Worm (Caenorhabditis elegans) whole organism, L3 larva: ENCODE measurements around the gene cest-2.3.
A peak's percentile ranks its signal among the peaks of the same experiment; 100 is the strongest.
"Not testable (repeated sequence)": the region's sequence is repeated elsewhere in the genome, so short reads cannot be mapped to it uniquely, and the experiment has no call there.

Experiments
- ZK546.5 ChIP-seq: sonication (generic microtip); optimal IDR thresholded peaks from 2 replicates; lab custom pipeline; 2017; ENCODE audit warnings: missing biosample characterization, missing genetic modification characterization
- aly-2 ChIP-seq: fragments of 150-350 bp; optimal IDR thresholded peaks from 2 replicates; lab custom pipeline; 2014; ENCODE audit warnings: missing biosample characterization, missing genetic modification characterization
- ama-1 ChIP-seq: fragments of 150-350 bp; optimal IDR thresholded peaks from 2 replicates; lab custom pipeline; 2018
- ceh-16 ChIP-seq: sonication (generic microtip); optimal IDR thresholded peaks from 2 replicates; lab custom pipeline; 2017; ENCODE audit warnings: missing biosample characterization, missing genetic modification characterization
- ceh-28 ChIP-seq: fragments of 150-350 bp; optimal IDR thresholded peaks from 2 replicates; lab custom pipeline; 2014; ENCODE audit warnings: missing biosample characterization, missing genetic modification reagents, missing genetic modification characterization
- ceh-82 ChIP-seq: fragments of 150-350 bp; optimal IDR thresholded peaks from 2 replicates; lab custom pipeline; 2014; ENCODE audit warnings: missing biosample characterization, missing genetic modification characterization
- daf-12 ChIP-seq: fragments of 150-350 bp; optimal IDR thresholded peaks from 2 replicates; lab custom pipeline; 2014; ENCODE audit warnings: missing biosample characterization, missing genetic modification reagents, missing genetic modification characterization
- egl-27 ChIP-seq: sonication (generic microtip); optimal IDR thresholded peaks from 4 replicates; lab custom pipeline; 2017; ENCODE audit warnings: missing biosample characterization, missing genetic modification reagents, missing genetic modification characterization
- egl-5 ChIP-seq: fragments of 150-350 bp; optimal IDR thresholded peaks from 2 replicates; lab custom pipeline; 2017; ENCODE audit warnings: missing biosample characterization, missing genetic modification reagents, missing genetic modification characterization, inconsistent platforms
- elt-1 ChIP-seq: fragments of 150-350 bp; optimal IDR thresholded peaks from 2 replicates; lab custom pipeline; 2014; ENCODE audit warnings: missing biosample characterization, missing genetic modification characterization
- elt-2 ChIP-seq: sonication (generic microtip); optimal IDR thresholded peaks from 2 replicates; lab custom pipeline; 2016; ENCODE audit warnings: missing genetic modification reagents, mild to moderate bottlenecking, missing genetic modification characterization, missing compliant biosample characterization
- elt-3 ChIP-seq, 3 experiments: fragments of 150-350 bp in 1 of 3; sonication (generic microtip) in 2 of 3; optimal IDR thresholded peaks; 2 replicates in 2 of 3; 4 replicates in 1 of 3; lab custom pipeline; 2014 to 2017; ENCODE audit warnings: missing biosample characterization in 3 of 3, missing genetic modification characterization in 3 of 3
- eor-1 ChIP-seq, 2 experiments: fragments of 150-350 bp; optimal IDR thresholded peaks; 2 replicates each; lab custom pipeline; 2014 to 2018; ENCODE audit warnings: missing biosample characterization in 2 of 2, missing genetic modification characterization in 2 of 2
- fkh-10 ChIP-seq: sonication (generic microtip); optimal IDR thresholded peaks from 2 replicates; lab custom pipeline; 2017; ENCODE audit warnings: missing biosample characterization, missing genetic modification reagents, missing genetic modification characterization
- fkh-2 ChIP-seq: fragments of 150-350 bp; optimal IDR thresholded peaks from 2 replicates; lab custom pipeline; 2014; ENCODE audit warnings: missing biosample characterization, missing genetic modification reagents, missing genetic modification characterization
- fos-1 ChIP-seq: fragments of 150-350 bp; optimal IDR thresholded peaks from 2 replicates; lab custom pipeline; 2014; ENCODE audit warnings: missing biosample characterization, missing genetic modification characterization
- hmg-11 ChIP-seq: sonication (generic microtip); optimal IDR thresholded peaks from 2 replicates; lab custom pipeline; 2016; ENCODE audit warnings: missing genetic modification characterization, missing compliant biosample characterization
- jun-1 ChIP-seq: fragments of 150-350 bp; optimal IDR thresholded peaks from 2 replicates; lab custom pipeline; 2014; ENCODE audit warnings: missing biosample characterization, missing genetic modification reagents, missing genetic modification characterization
- lin-15B ChIP-seq: fragments of 150-350 bp; optimal IDR thresholded peaks from 2 replicates; lab custom pipeline; 2014; ENCODE audit warnings: missing biosample characterization, missing genetic modification characterization
- lin-39 ChIP-seq: fragments of 150-350 bp; optimal IDR thresholded peaks from 2 replicates; lab custom pipeline; 2018; ENCODE audit warnings: missing biosample characterization, missing genetic modification reagents, missing genetic modification characterization
- lsy-12 ChIP-seq: sonication (generic microtip); optimal IDR thresholded peaks from 2 replicates; lab custom pipeline; 2016; ENCODE audit warnings: mild to moderate bottlenecking, missing genetic modification characterization, missing compliant biosample characterization
- mdl-1 ChIP-seq: fragments of 150-350 bp; optimal IDR thresholded peaks from 2 replicates; lab custom pipeline; 2014; ENCODE audit warnings: missing biosample characterization, missing genetic modification characterization
- mml-1 ChIP-seq: fragments of 150-350 bp; sonication (generic microtip); optimal IDR thresholded peaks from 3 replicates; lab custom pipeline; 2014; ENCODE audit warnings: missing biosample characterization, missing genetic modification characterization
- nfya-1 ChIP-seq: sonication (generic microtip); optimal IDR thresholded peaks from 2 replicates; lab custom pipeline; 2017; ENCODE audit warnings: missing genetic modification characterization, mild to moderate bottlenecking, missing compliant biosample characterization, antibody characterized with exemption, moderate library complexity; ENCODE audit not compliant: insufficient read depth
- nhr-11 ChIP-seq: fragments of 150-350 bp; optimal IDR thresholded peaks from 2 replicates; lab custom pipeline; 2014; ENCODE audit warnings: missing biosample characterization, missing genetic modification characterization
- nhr-23 ChIP-seq: fragments of 150-350 bp; optimal IDR thresholded peaks from 2 replicates; lab custom pipeline; 2014; ENCODE audit warnings: missing biosample characterization, missing genetic modification reagents, missing genetic modification characterization
- nhr-237 ChIP-seq: fragments of 150-350 bp; optimal IDR thresholded peaks from 2 replicates; lab custom pipeline; 2014; ENCODE audit warnings: missing biosample characterization, missing genetic modification characterization
- nhr-25 ChIP-seq: sonication (generic microtip); optimal IDR thresholded peaks from 2 replicates; lab custom pipeline; 2017; ENCODE audit warnings: missing biosample characterization, missing genetic modification characterization
- nhr-28 ChIP-seq: fragments of 150-350 bp; optimal IDR thresholded peaks from 2 replicates; lab custom pipeline; 2014; ENCODE audit warnings: missing biosample characterization, missing genetic modification characterization
- nhr-43 ChIP-seq: sonication (generic microtip); optimal IDR thresholded peaks from 2 replicates; lab custom pipeline; 2016; ENCODE audit warnings: mild to moderate bottlenecking, missing genetic modification characterization, missing compliant biosample characterization; ENCODE audit not compliant: poor library complexity, severe bottlenecking
- nhr-67 ChIP-seq: fragments of 150-350 bp; optimal IDR thresholded peaks from 2 replicates; lab custom pipeline; 2014; ENCODE audit warnings: missing biosample characterization, missing genetic modification characterization
- nhr-77 ChIP-seq: fragments of 150-350 bp; optimal IDR thresholded peaks from 2 replicates; lab custom pipeline; 2014; ENCODE audit warnings: missing biosample characterization, missing genetic modification characterization
- pha-4 ChIP-seq: fragments of 150-350 bp; optimal IDR thresholded peaks from 2 replicates; lab custom pipeline; 2014; ENCODE audit warnings: missing biosample characterization, missing genetic modification reagents, missing genetic modification characterization
- pqm-1 ChIP-seq: fragments of 150-350 bp; optimal IDR thresholded peaks from 2 replicates; lab custom pipeline; 2017; ENCODE audit warnings: missing biosample characterization, missing genetic modification characterization, inconsistent platforms
- sea-2 ChIP-seq: fragments of 150-350 bp; sonication (generic microtip); optimal IDR thresholded peaks from 4 replicates; lab custom pipeline; 2014; ENCODE audit warnings: missing biosample characterization, missing genetic modification reagents, missing genetic modification characterization
- skn-1 ChIP-seq: fragments of 150-350 bp; optimal IDR thresholded peaks from 2 replicates; lab custom pipeline; 2014; ENCODE audit warnings: missing biosample characterization, missing genetic modification characterization
- snpc-4 ChIP-seq: fragments of 150-350 bp; optimal IDR thresholded peaks from 2 replicates; lab custom pipeline; 2014; ENCODE audit warnings: missing biosample characterization, missing genetic modification characterization
- tbx-2 ChIP-seq: sonication (generic microtip); optimal IDR thresholded peaks from 2 replicates; lab custom pipeline; 2016; ENCODE audit warnings: mild to moderate bottlenecking, missing genetic modification characterization, missing compliant biosample characterization
- unc-39 ChIP-seq: sonication (generic microtip); optimal IDR thresholded peaks from 4 replicates; lab custom pipeline; 2017; ENCODE audit warnings: missing biosample characterization, missing genetic modification characterization
- unc-62 ChIP-seq: fragments of 150-350 bp; sonication (generic microtip); optimal IDR thresholded peaks from 4 replicates; lab custom pipeline; 2014; ENCODE audit warnings: missing biosample characterization, missing genetic modification reagents, missing genetic modification characterization
- zag-1 ChIP-seq: fragments of 150-350 bp; optimal IDR thresholded peaks from 2 replicates; lab custom pipeline; 2014; ENCODE audit warnings: missing biosample characterization, missing genetic modification characterization
- ztf-11 ChIP-seq: fragments of 150-350 bp; optimal IDR thresholded peaks from 2 replicates; lab custom pipeline; 2014; ENCODE audit warnings: missing biosample characterization, missing genetic modification characterization
- ztf-4 ChIP-seq: fragments of 150-350 bp; optimal IDR thresholded peaks from 2 replicates; lab custom pipeline; 2014; ENCODE audit warnings: missing biosample characterization, missing genetic modification characterization

The cest-2.3 gene

DNA sequence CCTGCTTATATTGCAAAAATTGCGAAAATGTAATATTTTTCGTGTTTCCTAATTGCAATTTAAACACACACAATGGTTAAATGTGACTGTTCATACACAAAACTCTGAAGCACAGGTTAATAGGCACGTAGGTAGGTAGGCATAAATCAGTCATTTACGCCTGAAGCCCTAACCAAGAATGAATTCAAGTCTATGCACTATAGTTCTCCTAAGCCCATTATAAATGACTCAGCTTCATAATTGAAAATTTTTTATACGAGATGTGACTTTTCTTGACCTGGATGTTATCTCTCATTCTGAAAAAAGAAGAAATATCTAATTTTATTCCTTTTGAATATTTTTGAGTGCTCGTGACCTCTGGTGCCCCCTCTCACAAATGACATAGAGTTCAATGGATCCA is 40.9 kb downstream of the cest-2.3 start:
- TF ChIP-seq ama-1 (lab: Kevin White, UChicago), result no peak
- TF ChIP-seq, all 47 proteins: peak for 0

DNA sequence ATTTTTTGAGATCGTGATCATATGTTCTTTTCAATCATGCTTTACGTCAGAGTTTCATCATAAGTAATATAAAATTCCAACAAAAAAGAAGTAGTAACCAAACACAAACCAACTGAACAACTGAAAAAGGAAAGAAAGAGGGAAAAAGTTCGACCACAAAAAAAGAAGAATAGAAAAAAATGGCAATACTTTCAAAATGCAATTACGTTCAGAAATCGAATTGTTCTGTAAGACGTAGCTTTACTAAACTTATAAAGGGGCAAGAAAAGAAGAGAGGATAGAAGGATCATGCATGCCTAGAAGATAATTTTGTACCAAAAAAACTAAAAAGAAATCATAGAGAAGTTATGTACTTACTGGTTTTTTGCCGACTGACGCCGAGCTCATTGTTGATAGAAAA is 42.0 kb downstream of the cest-2.3 start:
- TF ChIP-seq nhr-237 (no peak), fkh-10 (GFP tag; lab: Kevin White, UChicago) (peak; percentile 82)

DNA sequence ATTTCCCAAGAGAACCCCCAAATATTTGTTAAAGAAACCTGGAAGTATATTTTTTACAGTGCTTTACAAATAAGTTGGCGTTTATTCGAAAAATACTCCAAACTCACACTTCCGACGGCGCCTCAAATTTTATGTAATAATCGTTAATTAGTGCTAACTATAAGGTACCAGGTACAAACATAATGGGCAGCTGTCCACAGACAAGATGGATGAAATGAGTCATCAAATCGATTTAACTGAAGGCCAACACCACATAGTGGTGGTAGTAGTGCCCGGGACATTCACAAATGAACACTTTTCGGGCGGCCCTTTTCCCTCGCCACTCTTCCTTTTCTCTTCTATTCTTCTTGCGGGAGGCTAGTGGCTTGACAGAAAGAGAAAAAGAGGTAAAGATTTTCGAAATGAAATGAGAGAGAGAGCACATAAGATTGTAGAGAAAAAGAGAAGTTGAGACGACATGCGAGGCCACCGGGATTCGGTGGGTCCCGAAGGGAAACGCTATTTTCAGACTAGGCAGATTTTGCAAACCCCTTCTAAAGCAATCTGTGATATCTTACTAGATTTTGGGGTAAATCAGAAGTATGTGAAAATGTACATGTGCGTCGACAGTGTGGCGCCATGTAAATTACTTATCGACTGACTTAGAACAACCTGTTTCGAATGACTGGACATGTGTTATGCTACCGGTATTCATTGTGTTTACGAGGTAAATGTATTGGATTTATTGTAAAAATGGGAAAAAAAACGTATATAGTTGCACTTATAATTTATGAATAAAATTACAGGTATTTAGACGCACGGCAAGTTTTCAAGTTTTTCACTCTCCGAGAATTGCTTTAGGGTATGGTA is 43.3 kb downstream of the cest-2.3 start:
- peak; percentile 16 for TF ChIP-seq lin-15B (tag; lab: Kevin White, UChicago)
- TF ChIP-seq lin-39 (tag; lab: Kevin White, UChicago), result peak; percentile 40
- no peak for TF ChIP-seq pha-4 (tag; lab: Kevin White, UChicago)
- TF ChIP-seq nhr-25, result peak; percentile 23
- TF ChIP-seq hmg-11, result peak; percentile 23
- peak; percentile 5 for TF ChIP-seq ama-1 (lab: Kevin White, UChicago)

DNA sequence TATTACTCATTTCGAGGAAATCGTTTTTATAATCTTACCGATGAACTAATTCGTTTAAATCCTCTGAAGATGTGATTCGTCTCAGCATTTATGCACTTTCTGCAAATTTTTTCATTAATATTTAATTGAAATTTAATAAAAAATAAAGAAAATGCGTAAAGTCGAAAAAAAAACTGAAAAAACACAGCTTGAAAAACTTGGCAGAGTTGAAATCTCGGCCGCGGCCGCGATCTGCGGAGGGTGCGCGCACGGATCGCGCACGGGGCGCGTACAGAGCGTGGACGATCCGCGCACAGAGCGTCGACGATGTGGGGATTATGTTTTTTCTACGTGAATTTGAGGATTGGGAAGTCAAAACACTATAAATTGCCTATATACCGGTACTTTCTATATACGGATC is 45.0 kb downstream of the cest-2.3 start, which contains the start of gene AH10.4:
AH10.4 (minus strand) TSS at position 101 of the 400 bp plus-strand sequence.
- not testable (repeated sequence) for TF ChIP-seq eor-1 (tag; optimal IDR thresholded peaks at IDR 0.05; lab: Kevin White, UChicago); fkh-10 (GFP tag; lab: Kevin White, UChicago); lin-39 (tag; lab: Kevin White, UChicago)

DNA sequence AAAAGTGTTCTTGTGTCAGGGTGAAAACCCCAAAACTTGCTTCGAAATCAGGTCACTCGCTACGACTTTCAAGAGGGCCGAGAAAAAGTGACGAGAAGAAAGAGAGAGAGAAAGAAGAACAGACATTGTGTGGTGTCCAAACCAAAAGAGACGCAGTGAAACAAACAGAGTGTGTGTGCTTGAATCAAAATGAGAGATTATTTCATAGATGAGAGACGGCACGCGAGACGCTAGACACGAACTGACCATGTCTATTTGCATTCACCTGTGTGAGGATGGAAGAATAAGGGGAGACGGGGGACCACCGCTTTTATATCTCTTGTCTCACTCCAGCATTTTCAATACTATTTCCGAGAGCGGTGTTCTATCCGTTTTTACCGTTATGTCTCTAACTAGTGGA is 46.6 kb downstream of the cest-2.3 start:
- TF ChIP-seq egl-5, result no peak
- TF ChIP-seq nfya-1 (tag; lab: Kevin White, UChicago), result peak; percentile 79
- peak; percentile 62 for TF ChIP-seq mdl-1 (tag; lab: Kevin White, UChicago)
- TF ChIP-seq nhr-28 (tag; lab: Kevin White, UChicago), result no peak
- TF ChIP-seq nhr-23 (tag; lab: Kevin White, UChicago), result peak; percentile 90
- TF ChIP-seq fos-1 (tag; lab: Kevin White, UChicago), result no peak
- TF ChIP-seq ceh-16 (tag; lab: Kevin White, UChicago), result no peak
- TF ChIP-seq ceh-28 (tag; lab: Kevin White, UChicago), result peak; percentile 17
- TF ChIP-seq nhr-67 (tag; lab: Kevin White, UChicago), result no peak
- peak; percentile 55 for TF ChIP-seq elt-2 (tag; lab: Kevin White, UChicago)
- TF ChIP-seq nhr-77 (tag; lab: Kevin White, UChicago), result no peak
- TF ChIP-seq fkh-2 (tag; lab: Kevin White, UChicago), result no peak
- TF ChIP-seq elt-3 (tag; optimal IDR thresholded peaks at IDR 0.05; lab: Kevin White, UChicago), result peak in 1 of 3 experiments; percentile 18
- TF ChIP-seq aly-2, result no peak
- TF ChIP-seq ztf-11 (tag; lab: Kevin White, UChicago), result no peak
- peak; percentile 61 for TF ChIP-seq lsy-12 (tag; lab: Kevin White, UChicago)
- no peak for TF ChIP-seq zag-1
- no peak for TF ChIP-seq pqm-1 (tag; lab: Kevin White, UChicago)
- no peak for TF ChIP-seq nhr-11
- TF ChIP-seq unc-62 (GFP tag; lab: Kevin White, UChicago), result no peak
- TF ChIP-seq hmg-11, result peak; percentile 65
- no peak for TF ChIP-seq unc-39
- TF ChIP-seq mml-1 (tag; lab: Kevin White, UChicago), result no peak
- TF ChIP-seq nhr-25, result peak; percentile 77
- TF ChIP-seq lin-15B (tag; lab: Kevin White, UChicago), result peak; percentile 33
- no peak for TF ChIP-seq ceh-82 (tag; lab: Kevin White, UChicago)
- peak; percentile 1 for TF ChIP-seq tbx-2
- TF ChIP-seq pha-4 (tag; lab: Kevin White, UChicago), result peak; percentile 93
- TF ChIP-seq ztf-4 (tag; lab: Kevin White, UChicago), result no peak
- no peak for TF ChIP-seq sea-2 (GFP tag; lab: Kevin White, UChicago)
- TF ChIP-seq jun-1 (tag; lab: Kevin White, UChicago), result peak; percentile 52
- TF ChIP-seq ama-1 (lab: Kevin White, UChicago), result no peak
- TF ChIP-seq ZK546.5 (tag; lab: Kevin White, UChicago), result no peak
- no peak for TF ChIP-seq skn-1 (tag; lab: Kevin White, UChicago)
- peak; percentile 49 for TF ChIP-seq snpc-4 (tag; lab: Kevin White, UChicago)
- TF ChIP-seq nhr-43, result peak; percentile 33
- no peak for TF ChIP-seq nhr-237
- peak; percentile 10 for TF ChIP-seq egl-27 (tag; lab: Kevin White, UChicago)
- no peak for TF ChIP-seq elt-1
- no peak for TF ChIP-seq daf-12 (tag; lab: Kevin White, UChicago)
- no peak for TF ChIP-seq fkh-10 (GFP tag; lab: Kevin White, UChicago)
